Fruit fly (Drosophila melanogaster): ENCODE measurements around the gene geko.

geko gene

dm6 chr3L:18190484-18191220, 51.5 kb downstream of the geko start (continued):
- TF ChIP-seq fd59A (GFP tag; optimal IDR thresholded peaks at IDR 0.05) (peak; percentile 92), lz (GFP tag; optimal IDR thresholded peaks at IDR 0.05) (peak; percentile 97), CG9139 (GFP tag; optimal IDR thresholded peaks at IDR 0.05) (peak; percentile 86), CG15336 (GFP tag; IDR thresholded peaks at IDR 0.05) (peak; percentile 88), CG10669 (GFP tag; optimal IDR thresholded peaks at IDR 0.05) (peak; percentile 94), acj6 (GFP tag; optimal IDR thresholded peaks at IDR 0.05) (peak; percentile 96), eg (GFP tag; IDR thresholded peaks at IDR 0.05) (peak; percentile 85), Met (GFP tag; optimal IDR thresholded peaks at IDR 0.05) (peak; percentile 98), CG11762 (GFP tag; optimal IDR thresholded peaks at IDR 0.05; ENCODE audit: insufficient read depth) (peak; percentile 83), CG1621 (tag; optimal IDR thresholded peaks at IDR 0.05) (peak; percentile 95), Smox (GFP tag; optimal IDR thresholded peaks at IDR 0.05) (peak; percentile 97), Hr39 (GFP tag; optimal IDR thresholded peaks at IDR 0.05) (peak; percentile 97), CG8632 (GFP tag; optimal IDR thresholded peaks at IDR 0.05) (peak; percentile 91), dac (GFP tag; optimal IDR thresholded peaks at IDR 0.05) (peak; percentile 69), CG4318 (GFP tag; optimal IDR thresholded peaks at IDR 0.05) (peak; percentile 80), CG8319 (GFP tag; optimal IDR thresholded peaks at IDR 0.05) (peak; percentile 88), fd85E (GFP tag; optimal IDR thresholded peaks at IDR 0.05) (peak; percentile 77), Eip93F (GFP tag; optimal IDR thresholded peaks at IDR 0.05) (peak; percentile 93), Gug (GFP tag; IDR thresholded peaks at IDR 0.05) (peak; percentile 86), CG6276 (GFP tag; optimal IDR thresholded peaks at IDR 0.05) (peak; percentile 73), CG7368 (GFP tag; optimal IDR thresholded peaks at IDR 0.05) (peak; percentile 94), CG10631 (GFP tag; optimal IDR thresholded peaks at IDR 0.05) (peak; percentile 98), CG6163 (GFP tag; IDR thresholded peaks at IDR 0.05) (peak; percentile 96), Hr38 (GFP tag; optimal IDR thresholded peaks at IDR 0.05) (no peak), cyc (GFP tag; optimal IDR thresholded peaks at IDR 0.05) (peak; percentile 96), achi (GFP tag; optimal IDR thresholded peaks at IDR 0.05) (peak; percentile 94), CG11294 (GFP tag; IDR thresholded peaks at IDR 0.05) (peak; percentile 70), svp (GFP tag) (peak; percentile 98), ss (GFP tag; optimal IDR thresholded peaks at IDR 0.05) (peak; percentile 86 to 91), CG6808 (GFP tag; optimal IDR thresholded peaks at IDR 0.05) (peak; percentile 90), CG3919 (GFP tag; optimal IDR thresholded peaks at IDR 0.05) (peak; percentile 97), CG16779 (tag; optimal IDR thresholded peaks at IDR 0.05) (peak; percentile 88), CG6854 (GFP tag; optimal IDR thresholded peaks at IDR 0.05) (peak; percentile 90), Sox102F (GFP tag; optimal IDR thresholded peaks at IDR 0.05) (peak; percentile 97)

DNA sequence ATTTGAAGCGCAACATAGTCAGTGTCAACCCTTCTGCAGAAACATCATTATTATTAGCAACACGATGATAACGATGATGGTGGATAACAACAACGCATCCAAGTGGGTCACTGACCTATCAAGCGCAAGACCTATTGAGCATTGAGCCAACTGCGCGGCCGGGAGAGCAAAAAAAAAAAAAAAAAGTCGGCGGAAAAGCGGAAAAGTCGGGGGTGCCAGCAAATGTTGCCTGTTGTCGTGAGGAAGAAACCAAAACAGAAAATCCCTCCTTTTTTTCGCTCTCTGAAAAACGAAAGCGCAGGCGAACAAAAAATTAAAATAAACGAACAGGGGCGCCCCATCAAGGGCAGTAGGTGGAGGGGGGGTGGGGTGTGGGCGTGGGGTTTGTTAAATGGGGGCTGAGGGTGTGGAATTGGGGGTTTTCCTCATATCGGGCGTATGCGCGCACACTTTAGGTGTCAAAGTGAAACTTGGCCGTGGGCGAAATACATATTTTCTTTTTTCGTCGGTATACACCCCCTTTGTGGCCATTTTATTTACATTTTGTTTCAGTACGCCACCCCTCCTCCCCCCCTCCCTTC, 52.4 kb downstream of the geko start:
- TF ChIP-seq dac (GFP tag; optimal IDR thresholded peaks at IDR 0.05) (no peak), CG34406 (GFP tag; optimal IDR thresholded peaks at IDR 0.05) (no peak), Met (GFP tag; optimal IDR thresholded peaks at IDR 0.05) (no peak), CG3032 (tag; optimal IDR thresholded peaks at IDR 0.05) (no peak), Gug (GFP tag; IDR thresholded peaks at IDR 0.05) (no peak), CG9139 (GFP tag; optimal IDR thresholded peaks at IDR 0.05) (no peak), CG10669 (GFP tag; optimal IDR thresholded peaks at IDR 0.05) (no peak), CG6808 (GFP tag; optimal IDR thresholded peaks at IDR 0.05) (peak; percentile 17), CG31627 (GFP tag; optimal IDR thresholded peaks at IDR 0.05) (no peak), CG15336 (GFP tag; IDR thresholded peaks at IDR 0.05) (peak; percentile 30; the same call in 1 of the 2 replicates), fd59A (GFP tag; optimal IDR thresholded peaks at IDR 0.05) (no peak), CG10631 (GFP tag; optimal IDR thresholded peaks at IDR 0.05) (no peak), CG7368 (GFP tag; optimal IDR thresholded peaks at IDR 0.05) (peak; percentile 35), Hr38 (GFP tag; optimal IDR thresholded peaks at IDR 0.05) (no peak), net (GFP tag; optimal IDR thresholded peaks at IDR 0.05) (no peak), Sox102F (GFP tag; optimal IDR thresholded peaks at IDR 0.05) (no peak), Hr4 (GFP tag; optimal IDR thresholded peaks at IDR 0.05) (no peak), CG6163 (GFP tag; IDR thresholded peaks at IDR 0.05) (0 out of 3 replicates have a peak, but pooled peaks have one; percentile 42), CG6854 (GFP tag; optimal IDR thresholded peaks at IDR 0.05) (peak; percentile 4), Hr39 (GFP tag; optimal IDR thresholded peaks at IDR 0.05) (no peak), Blimp-1 (GFP tag; optimal IDR thresholded peaks at IDR 0.05) (no peak), Eip78C (GFP tag) (peak; percentile 28)

Measured in whole organism, prepupa.